Worm (Caenorhabditis elegans) whole organism, L4 larva: ENCODE data around the gene K12G11.6.

ENCODE experiments used
- F26F4.8 ChIP-seq: fragments of 200-800 bp; sonication (Bioruptor generic); conservative IDR thresholded peaks from 2 replicates; pipeline ENCODE4 v1.3.6; 2022; ENCODE audit warnings: missing genetic modification characterization, missing compliant biosample characterization
- F37D6.2 ChIP-seq: sonication (generic microtip); optimal IDR thresholded peaks from 2 replicates; lab custom pipeline; 2016; ENCODE audit warnings: mild to moderate bottlenecking, missing genetic modification characterization, missing compliant biosample characterization
- F44E2.7 ChIP-seq: fragments of 200-800 bp; sonication (Bioruptor generic); IDR thresholded peaks from 2 replicates; pipeline ENCODE4 v2.1.2; 2022; ENCODE audit warnings: missing genetic modification characterization, missing compliant biosample characterization
- aha-1 ChIP-seq: fragments of 150-350 bp; peaks from one replicate; lab custom pipeline; 2014; ENCODE audit warnings: missing biosample characterization, missing genetic modification characterization
- ceh-32 ChIP-seq: sonication (generic microtip); optimal IDR thresholded peaks from 2 replicates; lab custom pipeline; 2016; ENCODE audit warnings: mild to moderate bottlenecking, missing genetic modification characterization, missing compliant biosample characterization; ENCODE audit not compliant: poor library complexity
- ceh-62 ChIP-seq: sonication (generic microtip); optimal IDR thresholded peaks from 2 replicates; lab custom pipeline; 2017; ENCODE audit warnings: missing biosample characterization, missing genetic modification characterization
- ceh-82 ChIP-seq: sonication (generic microtip); optimal IDR thresholded peaks from 2 replicates; lab custom pipeline; 2017; ENCODE audit warnings: missing biosample characterization, missing genetic modification characterization
- ces-1 ChIP-seq: fragments of 150-350 bp; sonication (generic microtip); optimal IDR thresholded peaks from 4 replicates; lab custom pipeline; 2014; ENCODE audit warnings: missing biosample characterization, missing genetic modification reagents, missing genetic modification characterization
- daf-16 ChIP-seq, 3 experiments: sonication (generic microtip); optimal IDR thresholded peaks; 2 replicates each; lab custom pipeline; 2016 to 2017; ENCODE audit warnings: missing genetic modification characterization in 3 of 3, missing genetic modification reagents in 3 of 3, mild to moderate bottlenecking in 2 of 3, missing compliant biosample characterization in 2 of 3, missing biosample characterization in 1 of 3, moderate library complexity in 1 of 3
- dmd-8 ChIP-seq: fragments of 200-800 bp; sonication (Bioruptor generic); IDR thresholded peaks from 2 replicates; pipeline ENCODE4 v1.3.6; 2022; ENCODE audit warnings: missing genetic modification characterization, missing compliant biosample characterization
- dmd-9 ChIP-seq: fragments of 200-800 bp; sonication (Bioruptor generic); IDR thresholded peaks from 2 replicates; pipeline ENCODE4 v1.3.6; 2022; ENCODE audit warnings: missing genetic modification reagents, missing genetic modification characterization, missing compliant biosample characterization
- dve-1 ChIP-seq: sonication (generic microtip); optimal IDR thresholded peaks from 2 replicates; lab custom pipeline; 2017; ENCODE audit warnings: antibody characterized with exemption, mild to moderate bottlenecking, missing genetic modification characterization, missing compliant biosample characterization; ENCODE audit not compliant: insufficient read depth
- fkh-10 ChIP-seq: fragments of 150-350 bp; optimal IDR thresholded peaks from 2 replicates; lab custom pipeline; 2014; ENCODE audit warnings: missing biosample characterization, missing genetic modification reagents, missing genetic modification characterization
- hif-1 ChIP-seq, 2 experiments: sonication (generic microtip); optimal IDR thresholded peaks; 2 replicates each; lab custom pipeline; 2016 to 2017; ENCODE audit warnings: missing compliant biosample characterization in 2 of 2, missing genetic modification characterization in 2 of 2, missing genetic modification reagents in 2 of 2, missing genotype in 2 of 2, mild to moderate bottlenecking in 1 of 2
- hlh-11 ChIP-seq: fragments of 200-800 bp; sonication (Bioruptor generic); optimal IDR thresholded peaks from 2 replicates; lab custom pipeline; 2018; ENCODE audit warnings: mild to moderate bottlenecking, missing genetic modification characterization, missing compliant biosample characterization
- hlh-30 ChIP-seq: sonication (generic microtip); optimal IDR thresholded peaks from 2 replicates; lab custom pipeline; 2017; ENCODE audit warnings: antibody characterized with exemption, mild to moderate bottlenecking, missing genetic modification characterization, missing compliant biosample characterization; ENCODE audit not compliant: insufficient read depth
- jun-1 ChIP-seq: fragments of 150-350 bp; optimal IDR thresholded peaks from 2 replicates; lab custom pipeline; 2014; ENCODE audit warnings: missing biosample characterization, missing genetic modification reagents, missing genetic modification characterization
- lsy-2 ChIP-seq, 2 experiments: fragments of 150-350 bp in 1 of 2; sonication (generic microtip) in 1 of 2; optimal IDR thresholded peaks; 2 replicates each; lab custom pipeline; 2014 to 2017; ENCODE audit warnings: missing biosample characterization in 2 of 2, missing genetic modification characterization in 2 of 2
- madf-9 ChIP-seq: fragments of 200-800 bp; sonication (Bioruptor generic); conservative IDR thresholded peaks from 2 replicates; pipeline ENCODE4 v1.3.6; 2022; ENCODE audit warnings: missing genetic modification reagents, missing genetic modification characterization, missing compliant biosample characterization
- mdl-1 ChIP-seq, 2 experiments: fragments of 150-350 bp in 1 of 2; sonication (generic microtip) in 1 of 2; optimal IDR thresholded peaks; 2 replicates each; lab custom pipeline; 2014 to 2017; ENCODE audit warnings: missing biosample characterization in 2 of 2, missing genetic modification characterization in 2 of 2
- mxl-3 ChIP-seq: fragments of 200-800 bp; sonication (Bioruptor generic); optimal IDR thresholded peaks from 2 replicates; lab custom pipeline; 2018; ENCODE audit warnings: mild to moderate bottlenecking, missing genetic modification characterization, missing compliant biosample characterization
- nhr-10 ChIP-seq: fragments of 150-350 bp; optimal IDR thresholded peaks from 2 replicates; lab custom pipeline; 2014; ENCODE audit warnings: missing biosample characterization, missing genetic modification characterization
- nhr-11 ChIP-seq: fragments of 150-350 bp; optimal IDR thresholded peaks from 2 replicates; lab custom pipeline; 2014; ENCODE audit warnings: missing biosample characterization, missing genetic modification characterization
- nhr-237 ChIP-seq: sonication (generic microtip); optimal IDR thresholded peaks from 2 replicates; lab custom pipeline; 2017; ENCODE audit warnings: missing biosample characterization, missing genetic modification characterization
- nhr-25 ChIP-seq: sonication (generic microtip); optimal IDR thresholded peaks from 2 replicates; lab custom pipeline; 2017; ENCODE audit warnings: missing genetic modification characterization, mild to moderate bottlenecking, missing compliant biosample characterization, antibody characterized with exemption, moderate library complexity, borderline replicate concordance; ENCODE audit not compliant: insufficient read depth
- nhr-76 ChIP-seq: fragments of 150-350 bp; optimal IDR thresholded peaks from 2 replicates; lab custom pipeline; 2014; ENCODE audit warnings: missing biosample characterization, missing genetic modification characterization
- nhr-77 ChIP-seq: fragments of 150-350 bp; optimal IDR thresholded peaks from 2 replicates; lab custom pipeline; 2014; ENCODE audit warnings: missing biosample characterization, missing genetic modification characterization
- rbr-2 ChIP-seq: sonication (generic microtip); optimal IDR thresholded peaks from 2 replicates; lab custom pipeline; 2016; ENCODE audit warnings: missing genotype, missing genetic modification characterization, missing compliant biosample characterization
- sdz-12 ChIP-seq: fragments of 200-800 bp; sonication (Bioruptor generic); optimal IDR thresholded peaks from 2 replicates; lab custom pipeline; 2018; ENCODE audit warnings: mild to moderate bottlenecking, missing genetic modification characterization, missing compliant biosample characterization
- skn-1 ChIP-seq: fragments of 150-350 bp; optimal IDR thresholded peaks from 2 replicates; lab custom pipeline; 2014; ENCODE audit warnings: missing biosample characterization, missing genetic modification characterization
- snpc-1.2 ChIP-seq: fragments of 200-800 bp; sonication (Bioruptor generic); IDR thresholded peaks from 2 replicates; pipeline ENCODE4 v1.3.6; 2022; ENCODE audit warnings: missing genetic modification reagents, missing genetic modification characterization, missing compliant biosample characterization
- spr-1 ChIP-seq: sonication (generic microtip); optimal IDR thresholded peaks from 2 replicates; lab custom pipeline; 2016; ENCODE audit warnings: mild to moderate bottlenecking, missing genetic modification characterization, missing compliant biosample characterization
- tra-1 ChIP-seq: fragments of 200-800 bp; sonication (Bioruptor generic); IDR thresholded peaks from 2 replicates; pipeline ENCODE4 v1.3.6; 2022; ENCODE audit warnings: missing genetic modification reagents, missing genetic modification characterization, missing compliant biosample characterization
- unc-62 ChIP-seq, 3 experiments: fragments of 150-350 bp in 1 of 3; sonication (generic microtip); optimal IDR thresholded peaks in 2 of 3; peaks in 1 of 3; 1 replicate in 1 of 3; 2 replicates in 2 of 3; lab custom pipeline; 2014 to 2017; ENCODE audit warnings: missing biosample characterization in 3 of 3, missing genetic modification characterization in 3 of 3, missing genetic modification reagents in 3 of 3, missing genotype in 1 of 3
- vab-7 ChIP-seq: fragments of 200-800 bp; sonication (Bioruptor generic); IDR thresholded peaks from 2 replicates; pipeline ENCODE4 v1.3.6; 2022; ENCODE audit warnings: missing genetic modification reagents, missing genetic modification characterization, missing compliant biosample characterization
- zag-1 ChIP-seq: fragments of 150-350 bp; optimal IDR thresholded peaks from 2 replicates; lab custom pipeline; 2014; ENCODE audit warnings: missing biosample characterization, missing genetic modification characterization
- zip-11 ChIP-seq: fragments of 200-800 bp; sonication (Bioruptor generic); IDR thresholded peaks from 2 replicates; pipeline ENCODE4 v1.3.6; 2022; ENCODE audit warnings: missing genetic modification characterization, missing compliant biosample characterization
- zip-2 ChIP-seq: fragments of 150-350 bp; optimal IDR thresholded peaks from 2 replicates; lab custom pipeline; 2014; ENCODE audit warnings: missing biosample characterization, missing genetic modification characterization
- ztf-7 ChIP-seq: fragments of 150-350 bp; optimal IDR thresholded peaks from 2 replicates; lab custom pipeline; 2014; ENCODE audit warnings: missing biosample characterization, missing genetic modification characterization

Gene K12G11.6

DNA sequence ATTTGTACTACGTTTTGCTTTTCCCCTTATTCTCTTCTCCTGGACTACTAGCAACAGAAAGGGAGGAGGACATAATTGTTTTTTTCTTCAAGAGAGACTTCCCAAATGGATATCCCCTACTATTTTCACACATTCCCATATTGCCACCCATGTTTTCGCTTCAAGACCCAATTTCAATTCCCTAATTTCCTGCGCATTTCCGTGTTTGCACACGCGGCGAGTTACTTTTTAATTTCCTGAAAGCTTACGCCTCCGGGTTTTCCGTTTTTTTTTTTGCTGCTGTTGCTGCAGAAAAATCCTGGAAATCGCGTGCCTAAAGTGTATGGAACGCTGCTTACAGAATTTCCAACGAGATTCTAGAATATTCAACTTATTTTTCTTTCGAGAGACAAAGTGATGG lies 41.8 kb upstream of the K12G11.6 start:
- TF ChIP-seq unc-62 (GFP tag; optimal IDR thresholded peaks at IDR 0.05 in 1 of 2; lab: Kevin White, UChicago): peak in 1 of 2 experiments; percentile 93
- TF ChIP-seq unc-62 (tag; optimal IDR thresholded peaks at IDR 0.05; lab: Kevin White, UChicago): no peak
- TF ChIP-seq nhr-25: no peak
- TF ChIP-seq aha-1 (tag; lab: Kevin White, UChicago): peak; percentile 51
- TF ChIP-seq nhr-10: no peak

DNA sequence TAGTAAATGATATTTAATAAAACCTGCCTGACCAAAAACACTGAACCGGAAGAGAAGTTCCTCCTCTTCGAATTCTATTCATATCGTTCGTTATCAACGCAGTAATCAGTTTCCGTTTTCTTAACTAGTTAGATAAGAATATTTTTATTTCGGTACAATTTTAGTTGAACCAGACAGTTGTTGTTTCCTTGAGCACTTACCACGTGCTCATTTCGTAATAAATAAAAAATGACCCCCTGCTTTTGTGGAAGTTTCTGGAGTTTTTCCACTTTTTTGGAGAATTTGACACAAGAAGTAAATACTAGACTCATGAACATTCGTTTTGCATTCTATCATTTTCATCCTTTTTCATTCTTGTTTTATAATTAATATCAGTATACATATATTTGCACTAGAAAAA lies 40.4 kb upstream of the K12G11.6 start:
- no peak for TF ChIP-seq hlh-30 (tag; lab: Kevin White, UChicago)
- no peak for TF ChIP-seq ztf-7 (tag; lab: Kevin White, UChicago)
- TF ChIP-seq spr-1: no peak
- TF ChIP-seq mxl-3 (GFP tag; lab: Kevin White, UChicago): no peak
- TF ChIP-seq jun-1 (tag; lab: Kevin White, UChicago): no peak
- TF ChIP-seq skn-1 (tag; lab: Kevin White, UChicago): no peak
- TF ChIP-seq mdl-1 (tag; optimal IDR thresholded peaks at IDR 0.05; lab: Kevin White, UChicago): peak in 1 of 2 experiments; percentile 8
- TF ChIP-seq hlh-11 (tag; lab: Kevin White, UChicago): no peak
- no peak for TF ChIP-seq dmd-8 (GFP tag; lab: Robert Waterston, UW)
- TF ChIP-seq nhr-11 (tag; lab: Kevin White, UChicago): no peak
- TF ChIP-seq unc-62 (GFP tag; optimal IDR thresholded peaks at IDR 0.05 in 1 of 2; lab: Kevin White, UChicago): no peak
- no peak for TF ChIP-seq unc-62 (tag; optimal IDR thresholded peaks at IDR 0.05; lab: Kevin White, UChicago)
- no peak for TF ChIP-seq ceh-32 (tag; lab: Kevin White, UChicago)
- TF ChIP-seq zip-11 (GFP tag; lab: Robert Waterston, UW): no peak
- no peak for TF ChIP-seq daf-16 (GFP tag; optimal IDR thresholded peaks at IDR 0.05; lab: Kevin White, UChicago)
- TF ChIP-seq daf-16 (tag; optimal IDR thresholded peaks at IDR 0.05; lab: Kevin White, UChicago): peak; percentile 52
- TF ChIP-seq F37D6.2 (tag; lab: Kevin White, UChicago): no peak
- TF ChIP-seq zip-2 (tag; lab: Kevin White, UChicago): no peak
- TF ChIP-seq dve-1 (tag; lab: Kevin White, UChicago): peak; percentile 10
- no peak for TF ChIP-seq fkh-10 (GFP tag; lab: Kevin White, UChicago)
- no peak for TF ChIP-seq vab-7 (GFP tag; lab: Robert Waterston, UW)
- TF ChIP-seq zag-1 (tag; lab: Kevin White, UChicago): no peak
- TF ChIP-seq nhr-237 (tag; lab: Kevin White, UChicago): no peak
- no peak for TF ChIP-seq F44E2.7 (GFP tag; lab: Robert Waterston, UW)
- no peak for TF ChIP-seq rbr-2 (tag; lab: Kevin White, UChicago)

ce11 chrV:11854905-11855304 lies 39.2 kb upstream of the K12G11.6 start:
- TF ChIP-seq F26F4.8 (GFP tag; lab: Robert Waterston, UW): no peak
- TF ChIP-seq rbr-2 (tag; lab: Kevin White, UChicago): peak; percentile 8
- TF ChIP-seq nhr-11 (tag; lab: Kevin White, UChicago): peak; percentile 42
- peak in 1 of 2 experiments; percentile 14 for TF ChIP-seq lsy-2 (tag; optimal IDR thresholded peaks at IDR 0.05; lab: Kevin White, UChicago)
- peak in 1 of 2 experiments; percentile 43 for TF ChIP-seq unc-62 (GFP tag; optimal IDR thresholded peaks at IDR 0.05 in 1 of 2; lab: Kevin White, UChicago)
- no peak for TF ChIP-seq unc-62 (tag; optimal IDR thresholded peaks at IDR 0.05; lab: Kevin White, UChicago)
- no peak for TF ChIP-seq ceh-62 (tag; lab: Kevin White, UChicago)
- no peak for TF ChIP-seq sdz-12 (GFP tag; lab: Kevin White, UChicago)
- no peak for TF ChIP-seq hif-1 (tag; optimal IDR thresholded peaks at IDR 0.05; lab: Kevin White, UChicago)
- TF ChIP-seq F37D6.2 (tag; lab: Kevin White, UChicago): peak; percentile 12
- no peak for TF ChIP-seq madf-9 (GFP tag; lab: Robert Waterston, UW)
- peak; percentile 60 for TF ChIP-seq ces-1 (GFP tag; lab: Kevin White, UChicago)

DNA sequence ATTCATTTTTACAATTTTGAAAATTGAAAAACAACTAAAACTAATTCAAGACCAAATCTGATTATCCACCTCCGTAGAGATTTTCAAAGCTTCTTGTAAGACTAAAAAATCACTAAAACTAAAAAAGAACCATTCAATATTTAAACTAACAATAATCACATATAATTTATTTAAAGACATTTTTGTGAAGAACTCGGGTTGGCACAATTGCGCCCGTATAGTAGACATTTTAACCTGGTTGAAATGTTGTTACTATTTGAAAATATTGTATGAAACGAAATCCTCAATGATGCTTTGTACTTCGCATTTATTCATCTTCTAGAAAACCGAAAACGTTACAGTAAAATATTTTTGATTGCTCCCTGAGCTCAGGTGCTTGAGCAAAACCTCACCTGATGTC lies 38.1 kb upstream of the K12G11.6 start:
- TF ChIP-seq tra-1 (GFP tag; lab: Robert Waterston, UW): no peak
- TF ChIP-seq nhr-76 (tag; lab: Kevin White, UChicago): no peak
- no peak for TF ChIP-seq dmd-9
- TF ChIP-seq unc-62 (GFP tag; optimal IDR thresholded peaks at IDR 0.05 in 1 of 2; lab: Kevin White, UChicago): peak in 1 of 2 experiments; percentile 74
- no peak for TF ChIP-seq unc-62 (tag; optimal IDR thresholded peaks at IDR 0.05; lab: Kevin White, UChicago)
- no peak for TF ChIP-seq snpc-1.2 (GFP tag; lab: Robert Waterston, UW)
- TF ChIP-seq nhr-77 (tag; lab: Kevin White, UChicago): no peak
- peak; percentile 75 for TF ChIP-seq aha-1 (tag; lab: Kevin White, UChicago)
- no peak for TF ChIP-seq ceh-82
- TF ChIP-seq dve-1 (tag; lab: Kevin White, UChicago): no peak
